Worm (Caenorhabditis elegans): ENCODE measurements around the gene zfp-1.

The zfp-1 gene

DNA sequence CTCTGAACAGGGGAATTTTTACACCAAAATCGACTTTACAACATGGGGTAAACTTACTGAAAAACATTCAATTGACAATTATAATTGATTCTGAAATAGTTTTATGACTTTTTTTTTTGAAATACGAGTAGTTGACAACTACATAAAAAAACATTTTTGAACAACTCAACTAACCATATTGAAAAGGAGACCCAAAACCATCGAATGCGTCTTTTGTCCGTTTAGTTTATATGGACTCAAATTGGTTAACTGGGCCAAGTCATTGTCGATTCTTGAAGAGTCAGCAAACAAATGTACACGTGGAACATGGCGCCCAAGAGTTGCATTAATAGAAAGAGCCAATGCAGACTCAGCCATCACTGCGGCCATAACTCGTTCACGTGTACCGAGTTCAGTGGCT lies 24.9 kb upstream of the zfp-1 start:
- no peak for TF ChIP-seq W03F9.2 (tag; optimal IDR thresholded peaks at IDR 0.05)
- TF ChIP-seq him-1 (tag; optimal IDR thresholded peaks at IDR 0.05) = no peak
- no peak for TF ChIP-seq dao-5 (tag; optimal IDR thresholded peaks at IDR 0.05)

- TF ChIP-seq W03F9.2 (tag; optimal IDR thresholded peaks at IDR 0.05) (no peak), dao-5 (tag; optimal IDR thresholded peaks at IDR 0.05) (no peak), him-1 (tag; optimal IDR thresholded peaks at IDR 0.05) (no peak)
Observed at ce11 chrIII:8767292-8767829, 24.0 kb upstream of the zfp-1 start, which contains the start of gene mig-22. Gene mig-22, minus strand, starts transcription at chrIII:8767342.

ce11 chrIII:8767889-8768361 lies 23.4 kb upstream of the zfp-1 start, which contains the start of gene mtss-1:
Gene mtss-1, plus strand, starts transcription at chrIII:8768311.
- TF ChIP-seq dao-5 (tag; optimal IDR thresholded peaks at IDR 0.05) (peak; percentile 23), W03F9.2 (tag; optimal IDR thresholded peaks at IDR 0.05) (peak; percentile 78), him-1 (tag; optimal IDR thresholded peaks at IDR 0.05) (peak; percentile 53)

DNA sequence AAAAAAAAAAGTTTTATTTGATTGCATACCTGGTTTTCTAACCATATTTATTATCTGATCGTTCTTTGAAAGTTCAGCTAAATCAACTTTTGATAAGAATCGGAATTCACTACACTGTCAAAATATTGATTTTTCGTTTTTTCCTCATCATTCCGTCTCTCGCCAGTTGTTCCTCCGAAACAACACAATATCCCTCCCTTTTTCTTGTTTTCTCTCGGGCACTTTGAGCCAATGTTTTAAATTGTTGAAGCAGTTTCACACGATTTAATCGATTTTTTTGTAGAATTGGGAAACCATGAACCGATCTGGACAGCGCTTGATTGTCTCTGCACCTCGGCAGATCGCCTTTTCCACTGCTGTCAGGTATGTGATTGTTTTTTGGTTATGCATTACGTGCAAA lies 22.1 kb upstream of the zfp-1 start, which contains the start of gene K02D10.1:
K02D10.1 (plus strand) TSS at position 284 of the 400 bp plus-strand sequence.
- no peak for TF ChIP-seq dao-5 (tag; optimal IDR thresholded peaks at IDR 0.05)
- no peak for TF ChIP-seq W03F9.2 (tag; optimal IDR thresholded peaks at IDR 0.05)
- no peak for TF ChIP-seq him-1 (tag; optimal IDR thresholded peaks at IDR 0.05)

- TF ChIP-seq him-1 (tag; optimal IDR thresholded peaks at IDR 0.05) (no peak), W03F9.2 (tag; optimal IDR thresholded peaks at IDR 0.05) (no peak)
Observed at ce11 chrIII:8770243-8770642, 21.1 kb upstream of the zfp-1 start.

DNA sequence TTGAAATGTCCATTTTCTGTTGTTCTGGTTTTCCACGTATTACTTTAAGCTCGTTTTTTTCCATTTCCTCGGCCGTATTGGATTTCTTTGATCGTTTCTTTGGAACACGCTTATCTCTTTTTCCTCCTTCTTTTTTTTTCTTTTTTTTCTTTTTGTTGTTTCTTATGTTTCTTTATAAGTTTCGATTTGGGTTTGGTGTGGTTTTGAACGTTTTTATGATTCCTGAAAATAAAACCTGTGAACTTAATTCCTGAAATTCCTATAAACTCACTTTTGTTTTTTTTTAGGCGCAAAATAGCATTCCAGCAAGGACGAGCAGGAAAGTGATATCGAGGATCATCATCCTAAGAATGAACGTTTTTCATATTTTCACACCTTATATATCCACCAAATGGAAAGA lies 20.2 kb upstream of the zfp-1 start, which contains the start of gene K02D10.2:
K02D10.2 (minus strand) TSS at position 101 of the 400 bp plus-strand sequence.
- TF ChIP-seq W03F9.2 (tag; optimal IDR thresholded peaks at IDR 0.05) = no peak
- no peak for TF ChIP-seq him-1 (tag; optimal IDR thresholded peaks at IDR 0.05)
- TF ChIP-seq dao-5 (tag; optimal IDR thresholded peaks at IDR 0.05) = no peak

DNA sequence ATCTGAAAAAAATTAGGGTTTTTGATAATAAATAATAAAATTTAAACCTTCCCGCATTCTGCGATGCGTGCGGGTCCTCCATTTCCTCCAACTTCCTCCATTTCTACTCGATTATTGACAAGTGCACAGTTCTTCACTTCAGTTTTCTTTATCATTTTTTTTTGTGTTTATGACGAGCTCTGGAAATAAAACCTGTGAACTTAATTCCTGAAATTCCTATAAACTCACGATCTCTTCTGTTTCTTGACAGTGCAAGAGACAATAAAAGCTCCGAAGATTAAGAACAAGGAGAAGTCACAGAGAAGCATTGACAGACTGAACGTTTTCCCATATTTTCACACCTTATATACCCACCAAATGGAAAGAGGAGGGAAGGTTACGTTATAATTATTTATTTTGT lies 19.5 kb upstream of the zfp-1 start, which contains the start of gene K02D10.3:
K02D10.3 (minus strand) TSS at position 101 of the 400 bp plus-strand sequence.
- TF ChIP-seq dao-5 (tag; optimal IDR thresholded peaks at IDR 0.05) = no peak
- TF ChIP-seq W03F9.2 (tag; optimal IDR thresholded peaks at IDR 0.05) = no peak
- TF ChIP-seq him-1 (tag; optimal IDR thresholded peaks at IDR 0.05) = no peak

DNA sequence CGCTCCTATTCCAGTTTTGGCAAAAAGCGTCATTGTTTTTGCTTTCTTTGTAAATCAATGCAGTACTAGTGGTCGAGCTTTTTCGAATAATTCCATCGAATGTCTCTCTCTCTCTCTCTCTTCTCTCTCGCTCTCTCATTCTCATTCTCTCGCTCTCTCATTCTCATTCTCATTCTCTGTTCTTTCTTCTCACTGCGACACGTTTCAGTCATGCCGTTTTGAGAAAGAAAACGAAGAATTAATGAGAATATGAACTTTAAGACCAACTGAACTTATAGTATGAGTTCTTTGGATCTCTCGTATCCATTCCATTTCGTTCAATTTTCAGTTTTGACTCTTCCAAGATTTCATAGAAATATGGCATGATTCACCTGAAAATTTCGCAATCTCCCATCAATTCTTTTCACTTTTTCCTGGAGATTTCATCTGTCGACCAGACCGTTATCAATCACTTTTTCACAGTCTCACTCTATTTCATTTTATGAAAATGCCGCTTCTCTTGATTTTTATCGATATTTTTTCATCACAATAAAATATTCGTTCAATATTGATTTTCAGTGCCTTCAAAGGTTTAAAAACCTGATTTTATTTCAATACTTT lies 18.8 kb upstream of the zfp-1 start:
- no peak for TF ChIP-seq dao-5 (tag; optimal IDR thresholded peaks at IDR 0.05)
- no peak for TF ChIP-seq him-1 (tag; optimal IDR thresholded peaks at IDR 0.05)
- TF ChIP-seq W03F9.2 (tag; optimal IDR thresholded peaks at IDR 0.05) = no peak

DNA sequence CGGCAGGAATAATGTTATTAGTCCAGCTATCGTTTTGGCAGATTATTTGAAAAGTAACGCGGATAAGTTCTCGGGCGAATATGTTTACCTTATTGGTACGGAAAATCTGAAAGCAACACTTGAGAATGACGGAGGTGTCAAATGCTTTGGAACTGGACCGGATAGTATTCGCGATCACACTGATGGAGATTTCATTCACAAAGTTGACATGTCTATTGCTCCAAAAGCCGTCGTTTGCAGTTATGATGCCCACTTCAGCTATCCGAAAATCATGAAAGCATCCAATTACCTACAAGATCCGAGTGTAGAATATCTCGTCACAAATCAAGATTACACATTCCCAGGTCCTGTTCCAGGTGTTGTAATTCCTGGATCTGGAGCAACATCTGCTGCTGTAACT lies 18.0 kb upstream of the zfp-1 start:
- TF ChIP-seq him-1 (tag; optimal IDR thresholded peaks at IDR 0.05) = no peak
- no peak for TF ChIP-seq dao-5 (tag; optimal IDR thresholded peaks at IDR 0.05)
- TF ChIP-seq W03F9.2 (tag; optimal IDR thresholded peaks at IDR 0.05) = no peak

DNA sequence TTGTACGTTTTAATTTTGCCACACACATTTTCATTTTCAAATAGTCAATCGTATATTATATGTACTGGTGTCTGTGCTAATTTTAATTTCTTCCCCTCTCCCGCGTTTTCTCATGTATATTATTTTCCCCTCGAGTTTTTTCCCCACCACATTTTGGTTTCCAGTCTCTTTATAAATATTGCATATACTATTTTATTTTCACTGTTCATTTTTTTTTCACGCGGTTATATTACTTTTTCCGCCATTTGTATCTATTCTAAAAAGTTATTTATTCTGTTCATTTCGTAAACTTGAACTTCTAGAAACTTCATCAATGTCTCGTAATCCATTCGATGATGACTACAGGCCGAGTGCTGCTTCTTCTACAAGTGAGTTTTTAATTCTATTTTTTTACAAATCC lies 15.4 kb upstream of the zfp-1 start, which contains the start of gene snap-29:
snap-29 (plus strand) TSS at position 301 of the 400 bp plus-strand sequence.
- TF ChIP-seq him-1 (tag; optimal IDR thresholded peaks at IDR 0.05) (no peak), dao-5 (tag; optimal IDR thresholded peaks at IDR 0.05) (no peak), W03F9.2 (tag; optimal IDR thresholded peaks at IDR 0.05) (no peak)

DNA sequence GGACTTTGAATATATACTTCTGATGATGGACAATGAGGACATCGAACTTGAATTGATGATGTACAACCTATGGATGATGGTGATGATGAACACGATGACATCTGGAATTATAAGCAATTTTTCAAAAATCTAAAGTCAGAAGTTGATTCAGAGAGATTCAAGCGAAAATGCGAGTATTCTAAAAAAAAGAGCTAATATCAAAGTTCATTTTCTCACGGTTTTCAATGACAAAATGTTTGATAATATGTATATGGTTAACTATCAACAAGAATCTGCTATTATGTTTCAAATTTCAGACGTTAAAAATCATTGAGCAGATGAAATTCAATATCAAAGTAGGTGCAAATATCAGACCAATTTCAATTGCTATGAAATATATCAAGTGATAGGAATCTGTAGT lies 11.4 kb upstream of the zfp-1 start, which contains the start of gene K02D10.4:
K02D10.4 (minus strand) TSS at position 101 of the 400 bp plus-strand sequence.
- TF ChIP-seq W03F9.2 (tag; optimal IDR thresholded peaks at IDR 0.05) = no peak
- no peak for TF ChIP-seq dao-5 (tag; optimal IDR thresholded peaks at IDR 0.05)
- no peak for TF ChIP-seq him-1 (tag; optimal IDR thresholded peaks at IDR 0.05)

DNA sequence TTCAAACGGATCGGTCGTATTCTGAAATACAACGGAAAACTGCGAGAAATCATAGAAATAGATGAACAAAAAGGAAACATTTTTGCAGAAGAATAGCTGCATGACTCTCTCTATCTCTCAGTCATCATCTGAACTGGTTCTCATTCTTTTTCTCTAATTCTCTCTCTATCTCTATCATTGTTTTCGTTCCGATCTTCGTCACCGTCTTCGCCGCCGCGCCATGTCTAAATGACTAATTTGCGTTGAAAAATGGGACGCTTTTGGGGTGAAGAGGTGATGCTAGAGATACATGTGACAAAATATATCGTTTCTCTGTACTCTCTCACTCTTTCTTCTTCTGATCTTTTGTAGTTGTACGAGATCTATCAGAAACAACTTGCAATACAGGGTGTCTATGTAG lies 10.9 kb upstream of the zfp-1 start:
- TF ChIP-seq him-1 (tag; optimal IDR thresholded peaks at IDR 0.05) (no peak), dao-5 (tag; optimal IDR thresholded peaks at IDR 0.05) (no peak), W03F9.2 (tag; optimal IDR thresholded peaks at IDR 0.05) (no peak)

DNA sequence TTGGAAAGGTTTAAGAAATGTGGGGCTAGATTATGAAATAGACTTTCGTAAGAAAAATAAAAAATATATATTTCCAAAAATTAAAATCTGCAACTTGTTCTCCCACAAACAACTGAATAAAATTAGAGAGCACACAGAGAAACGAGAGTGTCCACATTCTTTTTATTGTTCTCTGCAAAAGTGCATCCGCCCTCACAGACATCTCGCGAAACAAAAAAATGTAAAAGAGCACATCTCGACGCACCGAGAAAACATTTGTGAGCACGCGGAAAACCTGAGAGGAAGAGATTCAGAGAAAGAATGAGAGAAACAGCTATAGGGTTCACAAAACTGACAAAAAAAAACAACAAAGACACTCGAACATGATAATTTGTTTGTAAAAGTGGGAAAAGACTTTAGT lies 9.3 kb upstream of the zfp-1 start:
- TF ChIP-seq dao-5 (tag; optimal IDR thresholded peaks at IDR 0.05) (no peak), W03F9.2 (tag; optimal IDR thresholded peaks at IDR 0.05) (no peak), him-1 (tag; optimal IDR thresholded peaks at IDR 0.05) (no peak)

DNA sequence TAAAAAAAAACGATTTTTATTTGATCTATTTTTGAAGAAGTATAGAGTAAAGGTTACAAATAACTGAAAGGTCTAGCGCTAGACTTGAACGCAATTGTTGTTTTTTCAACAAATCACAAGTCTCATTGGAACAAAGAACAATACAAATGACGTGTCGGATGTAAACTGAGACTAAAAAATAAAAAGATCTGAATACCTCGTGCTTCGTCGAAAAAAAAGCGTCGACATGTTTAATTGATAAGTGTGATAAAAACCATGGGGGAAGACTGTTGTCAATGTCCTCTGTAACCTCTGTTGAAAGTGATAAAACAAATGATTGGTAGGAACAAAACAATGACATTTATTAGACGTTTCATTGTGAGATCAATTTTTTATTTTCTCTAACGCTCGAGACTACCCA lies 8.6 kb upstream of the zfp-1 start:
- TF ChIP-seq him-1 (tag; optimal IDR thresholded peaks at IDR 0.05) (no peak), W03F9.2 (tag; optimal IDR thresholded peaks at IDR 0.05) (no peak), dao-5 (tag; optimal IDR thresholded peaks at IDR 0.05) (no peak)
